Fruit fly (Drosophila melanogaster) whole organism, embryonic: ENCODE measurements around the gene CG7675.

Source experiments
- Atf3 ChIP-seq: fragments of 200-800 bp; sonication (Bioruptor generic); optimal IDR thresholded peaks from 3 replicates; lab custom pipeline; 2016; ENCODE audit warnings: missing biosample characterization, missing genetic modification characterization
- BEAF-32 ChIP-seq: fragments of 200-800 bp; sonication (Bioruptor generic); optimal IDR thresholded peaks from 3 replicates; lab custom pipeline; 2017; ENCODE audit warnings: missing biosample characterization, missing genetic modification characterization, mild to moderate bottlenecking, moderate library complexity, missing genetic modification reagents
- C15 ChIP-seq: fragments of 200-800 bp; sonication (Bioruptor generic); IDR thresholded peaks from 3 replicates; pipeline ENCODE4 v1.3.6; 2022; ENCODE audit warnings: missing biosample characterization, missing genetic modification characterization
- CG11695 ChIP-seq: fragments of 200-800 bp; sonication (Bioruptor generic); IDR thresholded peaks from 3 replicates; pipeline ENCODE4 v1.3.6; 2022; ENCODE audit warnings: missing biosample characterization, missing genetic modification characterization
- CG12104 ChIP-seq: fragments of 200-800 bp; sonication (Bioruptor generic); optimal IDR thresholded peaks from 3 replicates; lab custom pipeline; 2016; ENCODE audit warnings: missing biosample characterization, missing genetic modification characterization
- CG12299 ChIP-seq: fragments of 200-800 bp; sonication (Bioruptor generic); optimal IDR thresholded peaks from 2 replicates; lab custom pipeline; 2018; ENCODE audit warnings: missing biosample characterization, mild to moderate bottlenecking, missing genetic modification characterization
- CG1529 ChIP-seq: fragments of 200-800 bp; sonication (Bioruptor generic); optimal IDR thresholded peaks from 3 replicates; lab custom pipeline; 2018; ENCODE audit warnings: missing biosample characterization, missing genetic modification characterization
- CG17802 ChIP-seq: fragments of 200-800 bp; sonication (Bioruptor generic); optimal IDR thresholded peaks from 2 replicates; lab custom pipeline; 2018; ENCODE audit warnings: missing biosample characterization, mild to moderate bottlenecking, missing genetic modification characterization, moderate library complexity
- CG2116 ChIP-seq: fragments of 200-800 bp; sonication (Bioruptor generic); optimal IDR thresholded peaks from 3 replicates; lab custom pipeline; 2018; ENCODE audit warnings: missing biosample characterization, mild to moderate bottlenecking, missing genetic modification characterization
- CG3726 ChIP-seq: fragments of 200-800 bp; sonication (Bioruptor generic); IDR thresholded peaks from 3 replicates; pipeline ENCODE4, ENCODE4 v1.3.6; 2022; ENCODE audit warnings: missing biosample characterization, missing genetic modification characterization
- CG3838 ChIP-seq: fragments of 200-800 bp; sonication (Bioruptor generic); optimal IDR thresholded peaks from 3 replicates; lab custom pipeline; 2016; ENCODE audit warnings: missing biosample characterization, missing genetic modification characterization
- CG4360 ChIP-seq: fragments of 200-800 bp; sonication (Bioruptor generic); IDR thresholded peaks from 2 replicates; pipeline ENCODE4 v1.3.6; 2022; ENCODE audit warnings: missing biosample characterization, missing genetic modification characterization
- CG5953 ChIP-seq: fragments of 200-800 bp; sonication (Bioruptor generic); IDR thresholded peaks from 2 replicates; pipeline ENCODE4 v1.3.6; 2022; ENCODE audit warnings: missing biosample characterization, missing genetic modification characterization
- CG6272 ChIP-seq: fragments of 200-800 bp; sonication (Bioruptor generic); IDR thresholded peaks from 2 replicates; pipeline ENCODE4 v1.3.6; 2022; ENCODE audit warnings: missing biosample characterization, missing genetic modification characterization
- CG7357 ChIP-seq: fragments of 200-800 bp; sonication (Bioruptor generic); IDR thresholded peaks from 3 replicates; pipeline ENCODE4 v1.3.6; 2022; ENCODE audit warnings: missing biosample characterization, missing genetic modification characterization
- CG7786 ChIP-seq: fragments of 200-800 bp; sonication (Bioruptor generic); optimal IDR thresholded peaks from 2 replicates; lab custom pipeline; 2016; ENCODE audit warnings: missing biosample characterization, missing genetic modification characterization
- CG8290 ChIP-seq, 3 experiments: fragments of 200-800 bp; sonication (Bioruptor generic); optimal IDR thresholded peaks; 2 replicates each; lab custom pipeline; 2016 to 2019; ENCODE audit warnings: missing biosample characterization in 3 of 3, missing genetic modification characterization in 3 of 3, mild to moderate bottlenecking in 2 of 3, moderate library complexity in 1 of 3
- CG9727 ChIP-seq: fragments of 200-800 bp; sonication (Bioruptor generic); optimal IDR thresholded peaks from 3 replicates; lab custom pipeline; 2017; ENCODE audit warnings: missing biosample characterization, mild to moderate bottlenecking, missing genetic modification characterization
- CG9797 ChIP-seq: fragments of 200-800 bp; sonication (Bioruptor generic); optimal IDR thresholded peaks from 3 replicates; lab custom pipeline; 2018; ENCODE audit warnings: missing biosample characterization, mild to moderate bottlenecking, missing genetic modification characterization
- Dip3 ChIP-seq: fragments of 200-800 bp; sonication (Bioruptor generic); optimal IDR thresholded peaks from 3 replicates; lab custom pipeline; 2016; ENCODE audit warnings: missing biosample characterization, missing genetic modification characterization
- Dll ChIP-seq: fragments of 200-800 bp; sonication (Bioruptor generic); IDR thresholded peaks from 4 replicates; pipeline ENCODE4 v1.3.6; 2022; ENCODE audit warnings: missing biosample characterization, missing genetic modification characterization; ENCODE audit not compliant: partially characterized antibody
- Eip74EF ChIP-seq, 2 experiments: fragments of 200-800 bp in 1 of 2; fragments of >200 bp in 1 of 2; sonication (Bioruptor generic) in 1 of 2; optimal IDR thresholded peaks; 2 replicates each; lab custom pipeline; 2017 to 2019; ENCODE audit warnings: missing biosample characterization in 2 of 2, missing genetic modification characterization in 2 of 2, mild to moderate bottlenecking in 1 of 2, moderate library complexity in 1 of 2
- Ets65A ChIP-seq: fragments of 200-800 bp; sonication (Bioruptor generic); peaks from one replicate; lab custom pipeline; 2016; ENCODE audit warnings: missing biosample characterization, missing genetic modification characterization
- Gug ChIP-seq: fragments of 200-800 bp; sonication (Bioruptor generic); IDR thresholded peaks from 4 replicates; pipeline ENCODE4 v1.3.6; 2022; ENCODE audit warnings: missing biosample characterization, missing genetic modification characterization
- HHEX ChIP-seq: fragments of 200-800 bp; sonication (Bioruptor generic); optimal IDR thresholded peaks from 3 replicates; lab custom pipeline; 2017; ENCODE audit warnings: missing biosample characterization, mild to moderate bottlenecking, missing genetic modification characterization, missing genetic modification reagents
- HmgZ ChIP-seq: fragments of 200-800 bp; sonication (Bioruptor generic); optimal IDR thresholded peaks from 2 replicates; lab custom pipeline; 2018; ENCODE audit warnings: missing biosample characterization, mild to moderate bottlenecking, missing genetic modification characterization
- Hr39 ChIP-seq: fragments of >200 bp; optimal IDR thresholded peaks from 2 replicates; lab custom pipeline; 2017
- Kr ChIP-seq: fragments of 200-800 bp; sonication (Bioruptor generic); optimal IDR thresholded peaks from 2 replicates; lab custom pipeline; 2017; ENCODE audit warnings: missing biosample characterization, mild to moderate bottlenecking, missing genetic modification characterization
- MBD-R2 ChIP-seq: fragments of 200-800 bp; sonication (Bioruptor generic); IDR thresholded peaks from 2 replicates; pipeline ENCODE4 v1.3.6; 2022; ENCODE audit warnings: missing biosample characterization, missing genetic modification characterization
- MESR4 ChIP-seq: fragments of 200-800 bp; sonication (Bioruptor generic); optimal IDR thresholded peaks from 2 replicates; lab custom pipeline; 2018; ENCODE audit warnings: missing biosample characterization, mild to moderate bottlenecking, missing genetic modification characterization, moderate library complexity
- Oli ChIP-seq: fragments of 200-800 bp; sonication (Bioruptor generic); optimal IDR thresholded peaks from 2 replicates; lab custom pipeline; 2018; ENCODE audit warnings: missing biosample characterization, mild to moderate bottlenecking, missing genetic modification characterization, moderate library complexity
- Opbp ChIP-seq: fragments of 200-800 bp; sonication (Bioruptor generic); IDR thresholded peaks from 3 replicates; pipeline ENCODE4 v1.3.6; 2022; ENCODE audit warnings: missing biosample characterization, missing genetic modification characterization; ENCODE audit not compliant: partially characterized antibody
- Sin3A ChIP-seq: fragments of >200 bp; optimal IDR thresholded peaks from 2 replicates; lab custom pipeline; 2018
- Stat92E ChIP-seq, 3 experiments: fragments of >200 bp in 2 of 3; fragments of 200-800 bp in 1 of 3; sonication (Bioruptor generic) in 1 of 3; optimal IDR thresholded peaks; 2 replicates each; lab custom pipeline; 2017 to 2019; ENCODE audit warnings: missing biosample characterization in 3 of 3, missing genetic modification characterization in 3 of 3, mild to moderate bottlenecking in 1 of 3, moderate library complexity in 1 of 3
- ato ChIP-seq: fragments of 200-800 bp; sonication (Bioruptor generic); IDR thresholded peaks from 2 replicates; pipeline ENCODE4 v1.3.6; 2022; ENCODE audit warnings: missing biosample characterization, missing genetic modification characterization; ENCODE audit not compliant: partially characterized antibody
- da ChIP-seq: fragments of 200-800 bp; sonication (Bioruptor generic); optimal IDR thresholded peaks from 2 replicates; lab custom pipeline; 2016; ENCODE audit warnings: missing biosample characterization, missing genetic modification characterization
- gem ChIP-seq: fragments of 200-800 bp; sonication (Bioruptor generic); optimal IDR thresholded peaks from 2 replicates; lab custom pipeline; 2019; ENCODE audit warnings: missing biosample characterization, mild to moderate bottlenecking, missing genetic modification characterization, moderate library complexity
- ind ChIP-seq: fragments of 200-800 bp; sonication (Bioruptor generic); optimal IDR thresholded peaks from 3 replicates; lab custom pipeline; 2016; ENCODE audit warnings: missing biosample characterization, missing genetic modification characterization
- lilli ChIP-seq: fragments of 200-800 bp; sonication (Bioruptor generic); optimal IDR thresholded peaks from 3 replicates; lab custom pipeline; 2016; ENCODE audit warnings: missing biosample characterization, missing genetic modification characterization
- nerfin-1 ChIP-seq: fragments of 200-800 bp; sonication (Bioruptor generic); optimal IDR thresholded peaks from 3 replicates; lab custom pipeline; 2019; ENCODE audit warnings: missing biosample characterization, mild to moderate bottlenecking, missing genetic modification characterization, moderate library complexity
- oc ChIP-seq: fragments of 200-800 bp; sonication (Bioruptor generic); optimal IDR thresholded peaks from 2 replicates; lab custom pipeline; 2018; ENCODE audit warnings: missing biosample characterization, mild to moderate bottlenecking, missing genetic modification characterization, moderate library complexity
- pum ChIP-seq: fragments of 200-800 bp; sonication (Bioruptor generic); optimal IDR thresholded peaks from 2 replicates; lab custom pipeline; 2016; ENCODE audit warnings: missing biosample characterization, missing genetic modification characterization
- ro ChIP-seq: fragments of 200-800 bp; sonication (Bioruptor generic); IDR thresholded peaks from 2 replicates; pipeline ENCODE4 v1.3.6; 2022; ENCODE audit warnings: missing biosample characterization, missing genetic modification characterization
- sens-2 ChIP-seq: fragments of 200-800 bp; sonication (Bioruptor generic); IDR thresholded peaks from 2 replicates; pipeline ENCODE4 v1.3.6; 2022; ENCODE audit warnings: missing biosample characterization, missing genetic modification characterization
- tna ChIP-seq: fragments of 200-800 bp; sonication (Bioruptor generic); IDR thresholded peaks from 2 replicates; pipeline ENCODE4 v1.3.6; 2022; ENCODE audit warnings: missing biosample characterization, missing genetic modification characterization; ENCODE audit not compliant: partially characterized antibody
- ttk ChIP-seq: fragments of 200-800 bp; sonication (Bioruptor generic); IDR thresholded peaks from 2 replicates; pipeline ENCODE4 v2.1.2; 2022; ENCODE audit warnings: missing biosample characterization, missing genetic modification characterization
- twi ChIP-seq: fragments of 200-800 bp; optimal IDR thresholded peaks from 2 replicates; lab custom pipeline; 2019; ENCODE audit warnings: missing biosample characterization, mild to moderate bottlenecking, missing genetic modification characterization, moderate library complexity
- zen ChIP-seq: fragments of 200-800 bp; sonication (Bioruptor generic); optimal IDR thresholded peaks from 3 replicates; lab custom pipeline; 2018; ENCODE audit warnings: missing biosample characterization, mild to moderate bottlenecking, missing genetic modification characterization, moderate library complexity
- zf30C ChIP-seq: fragments of 200-800 bp; sonication (Bioruptor generic); optimal IDR thresholded peaks from 3 replicates; lab custom pipeline; 2018; ENCODE audit warnings: missing biosample characterization, mild to moderate bottlenecking, missing genetic modification characterization

CG7675 gene

DNA sequence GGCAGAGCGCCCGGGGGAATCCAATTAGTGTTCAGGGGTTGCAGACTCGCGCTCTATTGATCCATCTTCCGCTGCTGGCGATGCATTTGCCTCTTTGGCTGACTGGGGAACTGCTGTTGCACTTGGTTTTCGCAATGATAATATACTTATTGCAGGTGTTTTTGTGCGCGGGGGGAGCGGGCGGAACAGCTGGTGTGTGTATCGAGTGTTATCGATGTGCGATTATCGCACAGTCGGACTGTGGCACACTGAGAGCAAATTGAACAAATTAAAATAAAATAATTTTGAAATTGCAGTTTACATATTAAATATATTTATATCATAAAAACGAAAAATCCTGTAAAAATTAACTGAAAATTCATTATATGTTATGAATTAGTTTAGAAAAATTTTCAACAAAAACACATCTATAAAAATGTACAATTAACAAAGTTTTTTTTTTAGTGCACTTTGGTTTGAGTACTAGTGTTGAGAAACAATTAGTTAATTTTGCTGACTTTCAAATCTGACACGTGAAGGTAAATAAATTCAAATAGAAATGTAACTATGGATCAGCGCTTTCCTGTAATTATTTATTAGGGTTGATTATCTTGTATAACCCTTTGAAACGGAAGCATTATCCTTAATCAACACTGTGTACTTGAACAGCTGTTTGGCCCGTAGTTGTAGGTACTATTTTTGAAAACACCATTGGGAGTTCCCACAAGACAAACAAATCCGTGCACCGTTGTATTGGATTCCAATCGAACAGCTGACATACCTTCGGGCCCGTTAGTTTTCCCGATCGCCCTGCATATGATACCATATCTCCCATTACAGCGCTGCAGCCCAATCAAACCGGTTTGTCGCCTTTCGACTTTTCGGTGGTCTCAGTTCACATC, 21.8 kb upstream of the CG7675 start, which contains the start of the genes Wdr37 and koko (continued):
- TF ChIP-seq ind (peak; percentile 96), CG3726 (GFP tag; lab: Robert Waterston, UW) (peak; percentile 97), tna (GFP tag; lab: Robert Waterston, UW) (peak; percentile 53; the same call in 1 of the 2 replicates), Hr39 (no peak), CG4360 (GFP tag; lab: Robert Waterston, UW) (peak; percentile 60; the same call in 1 of the 2 replicates), CG12299 (tag; lab: Kevin White, UChicago) (peak; percentile 94), zf30C (GFP tag; lab: Kevin White, UChicago) (peak; percentile 99), gem (tag; lab: Kevin White, UChicago) (peak; percentile 99), CG6272 (GFP tag; lab: Robert Waterston, UW) (peak; percentile 97), MESR4 (GFP tag; lab: Kevin White, UChicago) (peak; percentile 61), CG9797 (GFP tag; lab: Kevin White, UChicago) (peak; percentile 11), CG2116 (peak; percentile 90), CG9727 (GFP tag; lab: Kevin White, UChicago) (peak; percentile 99), BEAF-32 (GFP tag; lab: Kevin White, UChicago) (peak; percentile 70), Dip3 (peak; percentile 70), Gug (GFP tag; lab: Robert Waterston, UW) (peak; percentile 91), ttk (GFP tag; lab: Robert Waterston, UW) (peak; percentile 99), C15 (GFP tag; lab: Robert Waterston, UW) (peak; percentile 94), pum (GFP tag; lab: Kevin White, UChicago) (peak; percentile 75), CG17802 (tag; lab: Kevin White, UChicago) (peak; percentile 83), Stat92E (GFP tag; optimal IDR thresholded peaks at IDR 0.05; lab: Kevin White, UChicago) (peak in 1 of 3 experiments; percentile 92), da (GFP tag; lab: Kevin White, UChicago) (no peak), Sin3A (lab: Kevin White, UChicago) (peak; percentile 1), ro (GFP tag; lab: Robert Waterston, UW) (peak; percentile 97), Oli (tag; lab: Kevin White, UChicago) (peak; percentile 97), CG11695 (GFP tag; lab: Robert Waterston, UW) (peak; percentile 99), Opbp (GFP tag; lab: Robert Waterston, UW) (peak; percentile 50; the same call in 1 of the 3 replicates), HmgZ (tag; lab: Kevin White, UChicago) (peak; percentile 96), Eip74EF (GFP tag; optimal IDR thresholded peaks at IDR 0.05; lab: Kevin White, UChicago) (peak in 1 of 2 experiments; percentile 95), CG5953 (peak; percentile 88), HHEX (peak; percentile 91), CG7357 (peak; percentile 93), lilli (GFP tag; lab: Kevin White, UChicago) (peak; percentile 91), CG3838 (GFP tag; lab: Kevin White, UChicago) (peak; percentile 84), sens-2 (GFP tag; lab: Robert Waterston, UW) (peak; percentile 78)
- TF ChIP-seq, all 482 proteins: peak for 450

DNA sequence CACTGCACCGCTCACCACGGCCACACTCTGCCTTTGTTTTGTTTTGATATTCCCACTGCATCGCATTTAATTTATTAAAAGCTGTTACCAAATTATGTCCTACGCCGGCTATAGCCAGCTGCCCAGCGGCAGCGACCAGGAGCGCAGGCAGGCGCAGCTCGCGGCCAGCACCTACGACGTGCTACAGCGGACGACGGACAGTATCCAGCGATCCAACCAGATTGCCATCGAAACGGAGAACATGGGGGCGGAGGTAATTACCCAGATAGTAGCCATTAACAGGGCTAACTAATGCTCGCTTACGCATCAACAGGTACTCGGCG, 18.7 kb upstream of the CG7675 start:
- peak; percentile 90 for TF ChIP-seq MBD-R2 (GFP tag; lab: Robert Waterston, UW)
- no peak for TF ChIP-seq CG8290 (GFP tag; optimal IDR thresholded peaks at IDR 0.05; lab: Kevin White, UChicago)
- TF ChIP-seq CG8290 (tag; optimal IDR thresholded peaks at IDR 0.05; lab: Kevin White, UChicago), result peak in 1 of 2 experiments; percentile 14
- no peak for TF ChIP-seq twi (tag; lab: Kevin White, UChicago)
- TF ChIP-seq zen (tag; lab: Kevin White, UChicago), result peak; percentile 29
- TF ChIP-seq Kr, result no peak
- peak; percentile 44; the same call in 1 of the 4 replicates for TF ChIP-seq Dll (GFP tag; lab: Robert Waterston, UW)
- TF ChIP-seq oc (tag; lab: Kevin White, UChicago), result no peak
- peak; percentile 91 for TF ChIP-seq Ets65A (GFP tag; lab: Kevin White, UChicago)
- peak; percentile 3; the same call in 1 of the 2 replicates for TF ChIP-seq ato (GFP tag; lab: Robert Waterston, UW)
- TF ChIP-seq CG1529 (GFP tag; lab: Kevin White, UChicago), result no peak
- TF ChIP-seq CG12104 (GFP tag; lab: Kevin White, UChicago), result no peak
- no peak for TF ChIP-seq nerfin-1 (tag; lab: Kevin White, UChicago)
- no peak for TF ChIP-seq CG7786 (GFP tag; lab: Kevin White, UChicago)
- TF ChIP-seq Atf3, result no peak
